Worm (Caenorhabditis elegans) whole organism, L3 larva: ENCODE data around the gene B0554.2.

ENCODE experiments used
- ama-1 ChIP-seq: fragments of 150-350 bp; optimal IDR thresholded peaks from 2 replicates; lab custom pipeline; 2018
- ceh-82 ChIP-seq: fragments of 150-350 bp; optimal IDR thresholded peaks from 2 replicates; lab custom pipeline; 2014; ENCODE audit warnings: missing biosample characterization, missing genetic modification characterization
- ceh-9 ChIP-seq: sonication (generic microtip); optimal IDR thresholded peaks from 2 replicates; lab custom pipeline; 2018; ENCODE audit warnings: missing biosample characterization, missing genetic modification characterization
- elt-3 ChIP-seq, 3 experiments: fragments of 150-350 bp in 1 of 3; sonication (generic microtip) in 2 of 3; optimal IDR thresholded peaks; 2 replicates in 2 of 3; 4 replicates in 1 of 3; lab custom pipeline; 2014 to 2017; ENCODE audit warnings: missing biosample characterization in 3 of 3, missing genetic modification characterization in 3 of 3
- fkh-10 ChIP-seq: sonication (generic microtip); optimal IDR thresholded peaks from 2 replicates; lab custom pipeline; 2017; ENCODE audit warnings: missing biosample characterization, missing genetic modification reagents, missing genetic modification characterization
- fos-1 ChIP-seq: fragments of 150-350 bp; optimal IDR thresholded peaks from 2 replicates; lab custom pipeline; 2014; ENCODE audit warnings: missing biosample characterization, missing genetic modification characterization
- mdl-1 ChIP-seq: fragments of 150-350 bp; optimal IDR thresholded peaks from 2 replicates; lab custom pipeline; 2014; ENCODE audit warnings: missing biosample characterization, missing genetic modification characterization
- nhr-77 ChIP-seq: fragments of 150-350 bp; optimal IDR thresholded peaks from 2 replicates; lab custom pipeline; 2014; ENCODE audit warnings: missing biosample characterization, missing genetic modification characterization
- pha-4 ChIP-seq: fragments of 150-350 bp; optimal IDR thresholded peaks from 2 replicates; lab custom pipeline; 2014; ENCODE audit warnings: missing biosample characterization, missing genetic modification reagents, missing genetic modification characterization
- unc-62 ChIP-seq: fragments of 150-350 bp; sonication (generic microtip); optimal IDR thresholded peaks from 4 replicates; lab custom pipeline; 2014; ENCODE audit warnings: missing biosample characterization, missing genetic modification reagents, missing genetic modification characterization
- zag-1 ChIP-seq: fragments of 150-350 bp; optimal IDR thresholded peaks from 2 replicates; lab custom pipeline; 2014; ENCODE audit warnings: missing biosample characterization, missing genetic modification characterization
- ztf-4 ChIP-seq: fragments of 150-350 bp; optimal IDR thresholded peaks from 2 replicates; lab custom pipeline; 2014; ENCODE audit warnings: missing biosample characterization, missing genetic modification characterization

DNA sequence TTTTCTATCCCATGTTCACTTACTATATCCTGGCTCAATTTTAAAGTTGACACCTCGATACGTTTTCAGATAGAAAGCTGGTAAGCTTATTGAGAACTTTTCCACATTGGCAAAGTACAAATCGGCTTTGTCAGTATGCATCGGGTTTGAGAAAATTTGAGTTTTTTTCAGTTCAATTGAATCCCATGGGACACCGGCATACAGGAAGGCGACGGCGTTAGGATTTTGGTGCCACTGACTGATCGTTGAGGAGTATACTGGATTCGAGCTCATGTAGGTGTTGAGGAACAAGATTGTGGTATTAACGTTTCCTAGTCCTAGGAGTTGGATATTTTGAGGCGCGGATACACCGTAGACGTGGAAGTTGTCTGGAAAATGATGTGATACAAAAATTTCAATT, 21.2 kb upstream of the B0554.2 start:
- no peak for TF ChIP-seq fkh-10 (GFP tag; lab: Kevin White, UChicago)
- TF ChIP-seq elt-3 (tag; optimal IDR thresholded peaks at IDR 0.05; lab: Kevin White, UChicago), result no peak
- TF ChIP-seq ceh-9 (tag; lab: Kevin White, UChicago), result no peak
- TF ChIP-seq ama-1 (lab: Kevin White, UChicago), result no peak
- TF ChIP-seq unc-62 (GFP tag; lab: Kevin White, UChicago), result no peak
- no peak for TF ChIP-seq pha-4 (tag; lab: Kevin White, UChicago)
- TF ChIP-seq fos-1 (tag; lab: Kevin White, UChicago), result no peak
- no peak for TF ChIP-seq ztf-4
- no peak for TF ChIP-seq nhr-77 (tag; lab: Kevin White, UChicago)
- TF ChIP-seq ceh-82 (tag; lab: Kevin White, UChicago), result no peak
- no peak for TF ChIP-seq zag-1
- no peak for TF ChIP-seq mdl-1
